Worm (Caenorhabditis elegans): ENCODE measurements around the gene C25E10.17.

DNA sequence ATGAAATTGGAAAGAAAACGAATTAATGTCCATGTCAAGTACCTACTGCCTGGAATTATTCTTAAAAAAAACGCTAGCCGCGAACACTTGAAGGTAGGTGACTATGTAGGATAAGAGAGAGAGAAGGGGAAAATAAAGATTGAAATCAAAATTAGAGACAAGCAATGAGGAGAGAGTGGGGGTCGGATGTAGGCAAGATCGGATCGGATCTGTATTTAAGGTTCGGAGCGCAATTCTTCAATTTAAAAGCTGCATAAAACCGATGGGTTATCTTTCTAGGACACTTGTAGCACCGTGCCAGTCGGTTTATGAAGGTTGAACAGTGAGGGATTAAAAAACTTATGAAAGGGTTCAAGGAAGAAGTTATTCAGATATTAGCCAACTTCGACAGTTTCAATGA is 15.7 kb upstream of the C25E10.17 start:
- no peak for TF ChIP-seq unc-62 (GFP tag; optimal IDR thresholded peaks at IDR 0.05)
- no peak for TF ChIP-seq ces-1 (GFP tag; optimal IDR thresholded peaks at IDR 0.05)
- no peak for TF ChIP-seq nhr-28 (tag; optimal IDR thresholded peaks at IDR 0.05)
- no peak for TF ChIP-seq sptf-1 (tag; optimal IDR thresholded peaks at IDR 0.05)
- TF ChIP-seq nhr-237 (tag; optimal IDR thresholded peaks at IDR 0.05), result no peak
- no peak for TF ChIP-seq ztf-11 (tag; optimal IDR thresholded peaks at IDR 0.05)
- no peak for TF ChIP-seq bed-3 (GFP tag; optimal IDR thresholded peaks at IDR 0.05)
- no peak for TF ChIP-seq pha-4 (tag; optimal IDR thresholded peaks at IDR 0.05)
- no peak for TF ChIP-seq nhr-76 (tag; optimal IDR thresholded peaks at IDR 0.05)
- TF ChIP-seq lin-13 (tag; optimal IDR thresholded peaks at IDR 0.05), result no peak
- TF ChIP-seq hlh-1 (tag; optimal IDR thresholded peaks at IDR 0.05), result no peak
- no peak for TF ChIP-seq snpc-4 (tag; optimal IDR thresholded peaks at IDR 0.05)
- TF ChIP-seq lsy-2 (tag; optimal IDR thresholded peaks at IDR 0.05), result no peak
